Fruit fly (Drosophila melanogaster) whole organism, embryonic: ENCODE results near the gene yellow-e3.
A peak's percentile ranks its signal among the peaks of the same experiment; 100 is the strongest.

Experiments
- Bdp1 ChIP-seq: fragments of 200-800 bp; sonication (Bioruptor generic); optimal IDR thresholded peaks from 3 replicates; lab custom pipeline; 2016; ENCODE audit warnings: missing biosample characterization, missing genetic modification characterization
- CG11085 ChIP-seq: fragments of 200-800 bp; sonication (Bioruptor generic); IDR thresholded peaks from 2 replicates; pipeline ENCODE4 v1.3.6; 2022; ENCODE audit warnings: missing biosample characterization, missing genetic modification characterization
- CG11093 ChIP-seq: fragments of 200-800 bp; sonication (Bioruptor generic); IDR thresholded peaks from 3 replicates; pipeline ENCODE4 v1.3.6; 2022; ENCODE audit warnings: missing biosample characterization, missing genetic modification characterization
- CG11247 ChIP-seq: fragments of 200-800 bp; sonication (Bioruptor generic); IDR thresholded peaks from 2 replicates; pipeline ENCODE4 v1.3.6; 2022; ENCODE audit warnings: missing biosample characterization, missing genetic modification characterization
- CG13123 ChIP-seq: fragments of 200-800 bp; sonication (Bioruptor generic); optimal IDR thresholded peaks from 2 replicates; lab custom pipeline; 2016; ENCODE audit warnings: missing biosample characterization, missing genetic modification characterization
- CG14014 ChIP-seq: fragments of 200-800 bp; sonication (Bioruptor generic); IDR thresholded peaks from 2 replicates; pipeline ENCODE4 v1.3.6; 2022; ENCODE audit warnings: missing biosample characterization, missing genetic modification characterization
- CG14050 ChIP-seq: fragments of 200-800 bp; sonication (Bioruptor generic); IDR thresholded peaks from 3 replicates; pipeline ENCODE4 v1.3.6; 2022; ENCODE audit warnings: missing biosample characterization, missing genetic modification characterization
- CG16779 ChIP-seq: fragments of 200-800 bp; sonication (Bioruptor generic); IDR thresholded peaks from 2 replicates; pipeline ENCODE4 v1.3.6; 2022; ENCODE audit warnings: missing biosample characterization, missing genetic modification characterization
- CG18011 ChIP-seq: fragments of 200-800 bp; sonication (Bioruptor generic); optimal IDR thresholded peaks from 2 replicates; lab custom pipeline; 2017; ENCODE audit warnings: missing biosample characterization, missing genetic modification characterization, mild to moderate bottlenecking, moderate library complexity, missing genotype
- CG18476 ChIP-seq: fragments of 200-800 bp; sonication (Bioruptor generic); optimal IDR thresholded peaks from 2 replicates; lab custom pipeline; 2016; ENCODE audit warnings: missing biosample characterization, mild to moderate bottlenecking, missing genetic modification characterization
- CG2712 ChIP-seq: fragments of 200-800 bp; optimal IDR thresholded peaks from 3 replicates; lab custom pipeline; 2019; ENCODE audit warnings: missing biosample characterization, mild to moderate bottlenecking, missing genetic modification characterization, moderate library complexity
- CG3163 ChIP-seq: fragments of 200-800 bp; sonication (Bioruptor generic); optimal IDR thresholded peaks from 3 replicates; lab custom pipeline; 2016; ENCODE audit warnings: missing biosample characterization, missing genetic modification characterization
- CG43689 ChIP-seq: fragments of 200-800 bp; sonication (Bioruptor generic); IDR thresholded peaks from 2 replicates; pipeline ENCODE4 v1.3.6; 2022; ENCODE audit warnings: missing biosample characterization, missing genetic modification characterization
- CG7357 ChIP-seq: fragments of 200-800 bp; sonication (Bioruptor generic); IDR thresholded peaks from 3 replicates; pipeline ENCODE4 v1.3.6; 2022; ENCODE audit warnings: missing biosample characterization, missing genetic modification characterization
- CG7556 ChIP-seq: fragments of 200-800 bp; sonication (Bioruptor generic); optimal IDR thresholded peaks from 2 replicates; lab custom pipeline; 2017; ENCODE audit warnings: missing biosample characterization, mild to moderate bottlenecking, missing genetic modification characterization
- CG8089 ChIP-seq: fragments of 200-800 bp; sonication (Bioruptor generic); optimal IDR thresholded peaks from 3 replicates; lab custom pipeline; 2016; ENCODE audit warnings: missing biosample characterization, missing genetic modification characterization
- CG8281 ChIP-seq: fragments of 200-800 bp; sonication (Bioruptor generic); optimal IDR thresholded peaks from 2 replicates; lab custom pipeline; 2018; ENCODE audit warnings: missing biosample characterization, mild to moderate bottlenecking, missing genetic modification characterization, moderate library complexity
- CHES-1-like ChIP-seq: fragments of 200-800 bp; sonication (Bioruptor generic); optimal IDR thresholded peaks from 2 replicates; lab custom pipeline; 2016; ENCODE audit warnings: missing biosample characterization, missing genetic modification characterization
- Chrac-16 ChIP-seq: fragments of 200-800 bp; sonication (Bioruptor generic); optimal IDR thresholded peaks from 3 replicates; lab custom pipeline; 2016; ENCODE audit warnings: missing biosample characterization, missing genetic modification characterization
- Dip2 ChIP-seq: fragments of 200-800 bp; sonication (Bioruptor generic); IDR thresholded peaks from 2 replicates; pipeline ENCODE4 v1.3.6; 2022; ENCODE audit warnings: missing biosample characterization, missing genetic modification characterization
- Gsc ChIP-seq: fragments of 200-800 bp; sonication (Bioruptor generic); IDR thresholded peaks from 2 replicates; pipeline ENCODE4 v1.3.6; 2022; ENCODE audit warnings: missing biosample characterization, missing genetic modification characterization
- HLH54F ChIP-seq: fragments of 200-800 bp; sonication (Bioruptor generic); optimal IDR thresholded peaks from 3 replicates; lab custom pipeline; 2016; ENCODE audit warnings: missing biosample characterization, missing genetic modification characterization
- Hand ChIP-seq: fragments of 200-800 bp; sonication (Bioruptor generic); optimal IDR thresholded peaks from 2 replicates; lab custom pipeline; 2017; ENCODE audit warnings: mild to moderate bottlenecking, missing biosample characterization, missing genetic modification reagents, missing genetic modification characterization
- Hr51 ChIP-seq, 2 experiments: fragments of 200-800 bp; sonication (Bioruptor generic); optimal IDR thresholded peaks; 2 replicates in 1 of 2; 3 replicates in 1 of 2; lab custom pipeline; 2016 to 2018; ENCODE audit warnings: missing biosample characterization in 2 of 2, missing genetic modification characterization in 2 of 2, mild to moderate bottlenecking in 1 of 2, moderate library complexity in 1 of 2
- Hr78 ChIP-seq, 2 experiments: fragments of 200-800 bp in 1 of 2; fragments of >200 bp in 1 of 2; sonication (Bioruptor generic) in 1 of 2; optimal IDR thresholded peaks; 2 replicates each; lab custom pipeline; 2017 to 2019; ENCODE audit warnings: missing biosample characterization in 2 of 2, missing genetic modification characterization in 2 of 2, mild to moderate bottlenecking in 1 of 2, moderate library complexity in 1 of 2
- Mad ChIP-seq: fragments of 200-800 bp; sonication (Bioruptor generic); optimal IDR thresholded peaks from 2 replicates; lab custom pipeline; 2016; ENCODE audit warnings: missing biosample characterization, missing genetic modification characterization
- Max ChIP-seq: fragments of 200-800 bp; sonication (Bioruptor generic); optimal IDR thresholded peaks from 2 replicates; lab custom pipeline; 2016; ENCODE audit warnings: missing biosample characterization, mild to moderate bottlenecking, missing genetic modification characterization
- NC2α ChIP-seq: fragments of 200-800 bp; sonication (Bioruptor generic); optimal IDR thresholded peaks from 2 replicates; lab custom pipeline; 2016; ENCODE audit warnings: missing biosample characterization, missing genetic modification characterization
- NK7.1 ChIP-seq: fragments of 200-800 bp; sonication (Bioruptor generic); optimal IDR thresholded peaks from 3 replicates; lab custom pipeline; 2016; ENCODE audit warnings: missing biosample characterization, missing genetic modification characterization
- PHDP ChIP-seq: fragments of 200-800 bp; sonication (Bioruptor generic); optimal IDR thresholded peaks from 3 replicates; lab custom pipeline; 2018; ENCODE audit warnings: missing biosample characterization, mild to moderate bottlenecking, missing genetic modification characterization, moderate library complexity
- Sin3A ChIP-seq: fragments of >200 bp; optimal IDR thresholded peaks from 2 replicates; lab custom pipeline; 2018
- Sox100B ChIP-seq: fragments of 200-800 bp; sonication (Bioruptor generic); optimal IDR thresholded peaks from 3 replicates; lab custom pipeline; 2018; ENCODE audit warnings: missing biosample characterization, mild to moderate bottlenecking, missing genetic modification characterization
- Ssrp ChIP-seq: fragments of 200-800 bp; sonication (Bioruptor generic); optimal IDR thresholded peaks from 2 replicates; lab custom pipeline; 2018; ENCODE audit warnings: missing biosample characterization, mild to moderate bottlenecking, missing genetic modification characterization, moderate library complexity
- TFAM ChIP-seq: fragments of 200-800 bp; sonication (Bioruptor generic); optimal IDR thresholded peaks from 2 replicates; lab custom pipeline; 2017; ENCODE audit warnings: missing biosample characterization, missing genetic modification characterization, inconsistent platforms
- Tbp ChIP-seq: fragments of >200 bp; optimal IDR thresholded peaks from 2 replicates; lab custom pipeline; 2018; ENCODE audit warnings: missing biosample characterization, missing genetic modification characterization
- ase ChIP-seq: fragments of 200-800 bp; sonication (Bioruptor generic); IDR thresholded peaks from 3 replicates; pipeline ENCODE4 v1.3.6; 2022; ENCODE audit warnings: missing biosample characterization, missing genetic modification characterization
- bab2 ChIP-seq: fragments of 200-800 bp; sonication (Bioruptor generic); optimal IDR thresholded peaks from 2 replicates; lab custom pipeline; 2016; ENCODE audit warnings: missing biosample characterization, missing genetic modification characterization
- chm ChIP-seq: fragments of 200-800 bp; sonication (Bioruptor generic); IDR thresholded peaks from 2 replicates; pipeline ENCODE4 v1.3.6; 2022; ENCODE audit warnings: missing biosample characterization, missing genetic modification characterization
- crp ChIP-seq, 2 experiments: fragments of 200-800 bp; sonication (Bioruptor generic); optimal IDR thresholded peaks; 2 replicates in 1 of 2; 3 replicates in 1 of 2; lab custom pipeline; 2017; ENCODE audit warnings: missing biosample characterization in 2 of 2, missing genetic modification characterization in 2 of 2, mild to moderate bottlenecking in 1 of 2, moderate library complexity in 1 of 2
- dmrt11E ChIP-seq: fragments of 200-800 bp; sonication (Bioruptor generic); optimal IDR thresholded peaks from 3 replicates; lab custom pipeline; 2018; ENCODE audit warnings: missing biosample characterization, mild to moderate bottlenecking, missing genetic modification characterization, moderate library complexity
- eyg ChIP-seq: fragments of 200-800 bp; sonication (Bioruptor generic); optimal IDR thresholded peaks from 3 replicates; lab custom pipeline; 2016; ENCODE audit warnings: missing biosample characterization, missing genetic modification characterization
- gce ChIP-seq: fragments of 200-800 bp; sonication (Bioruptor generic); IDR thresholded peaks from 3 replicates; pipeline ENCODE4 v1.3.6; 2022; ENCODE audit warnings: missing biosample characterization, missing genetic modification characterization
- gsb ChIP-seq: fragments of 200-800 bp; sonication (Bioruptor generic); IDR thresholded peaks from 2 replicates; pipeline ENCODE4 v1.3.6; 2022; ENCODE audit warnings: missing biosample characterization, missing genetic modification characterization
- pan ChIP-seq, 4 experiments: fragments of >200 bp in 3 of 4; fragments of 200-800 bp in 1 of 4; sonication (Bioruptor generic) in 1 of 4; optimal IDR thresholded peaks in 3 of 4; IDR thresholded peaks in 1 of 4; 2 replicates each; pipeline versions ENCODE4 v1.3.6 to Lab custom; 2017 to 2022; ENCODE audit warnings: missing biosample characterization in 2 of 4, missing genetic modification characterization in 2 of 4, mixed read lengths in 1 of 4
- peb ChIP-seq: fragments of 200-800 bp; sonication (Bioruptor generic); IDR thresholded peaks from 2 replicates; pipeline ENCODE4 v1.3.6; 2022; ENCODE audit warnings: missing biosample characterization, missing genetic modification characterization
- pros ChIP-seq: fragments of 200-800 bp; sonication (Bioruptor generic); optimal IDR thresholded peaks from 3 replicates; lab custom pipeline; 2019; ENCODE audit warnings: missing biosample characterization, mild to moderate bottlenecking, missing genetic modification characterization, moderate library complexity
- ro ChIP-seq: fragments of 200-800 bp; sonication (Bioruptor generic); IDR thresholded peaks from 2 replicates; pipeline ENCODE4 v1.3.6; 2022; ENCODE audit warnings: missing biosample characterization, missing genetic modification characterization
- salm ChIP-seq: fragments of 200-800 bp; sonication (Bioruptor generic); optimal IDR thresholded peaks from 2 replicates; lab custom pipeline; 2018; ENCODE audit warnings: missing biosample characterization, mild to moderate bottlenecking, missing genetic modification characterization
- unc-4 ChIP-seq: fragments of 200-800 bp; sonication (Bioruptor generic); IDR thresholded peaks from 2 replicates; pipeline ENCODE4 v1.3.6; 2022; ENCODE audit warnings: missing biosample characterization, missing genetic modification characterization; ENCODE audit not compliant: partially characterized antibody
- unpg ChIP-seq: fragments of 200-800 bp; sonication (Bioruptor generic); optimal IDR thresholded peaks from 3 replicates; lab custom pipeline; 2018; ENCODE audit warnings: missing biosample characterization, mild to moderate bottlenecking, missing genetic modification characterization, moderate library complexity
- vvl ChIP-seq: fragments of 200-800 bp; sonication (Bioruptor generic); IDR thresholded peaks from 2 replicates; pipeline ENCODE4 v1.3.6; 2022; ENCODE audit warnings: missing biosample characterization, missing genetic modification characterization

Gene yellow-e3

dm6 chr3R:13453955-13454354 is 49.3 kb upstream of the yellow-e3 start (continued):
- TF ChIP-seq Gsc (GFP tag; lab: Robert Waterston, UW), result no peak
- no peak for TF ChIP-seq NK7.1 (GFP tag; lab: Kevin White, UChicago)
- no peak for TF ChIP-seq CG3163
- no peak for TF ChIP-seq ro (GFP tag; lab: Robert Waterston, UW)
- TF ChIP-seq CHES-1-like, result peak; percentile 36
- TF ChIP-seq bab2 (GFP tag; lab: Kevin White, UChicago), result peak; percentile 67
- 0 out of 2 replicates have a peak, but pooled peaks have one; percentile 32 for TF ChIP-seq peb
- TF ChIP-seq PHDP (tag; lab: Kevin White, UChicago), result peak; percentile 80
- peak; percentile 58 for TF ChIP-seq HLH54F
- peak; percentile 76 for TF ChIP-seq CG14014 (GFP tag; lab: Robert Waterston, UW)
- TF ChIP-seq CG8089, result no peak
- TF ChIP-seq CG18011 (GFP tag; lab: Kevin White, UChicago), result peak; percentile 21
- TF ChIP-seq CG11247 (GFP tag; lab: Robert Waterston, UW), result peak; percentile 67
- TF ChIP-seq gsb (GFP tag; lab: Robert Waterston, UW), result peak; percentile 80
- peak; percentile 56; the same call in 1 of the 2 replicates for TF ChIP-seq CG16779
- TF ChIP-seq unpg (GFP tag; lab: Kevin White, UChicago), result peak; percentile 82
- TF ChIP-seq Max, result peak; percentile 43
- TF ChIP-seq vvl, result peak; percentile 88
- peak; percentile 63 for TF ChIP-seq Chrac-16 (GFP tag; lab: Kevin White, UChicago)
- TF ChIP-seq Sox100B (GFP tag; lab: Kevin White, UChicago), result peak; percentile 64
- TF ChIP-seq CG14050, result peak; percentile 31; the same call in 1 of the 3 replicates
- no peak for TF ChIP-seq CG8281 (tag; lab: Kevin White, UChicago)
- TF ChIP-seq Bdp1 (GFP tag; lab: Kevin White, UChicago), result no peak
- no peak for TF ChIP-seq Mad (GFP tag; lab: Kevin White, UChicago)
- TF ChIP-seq Tbp, result no peak
- 0 out of 3 replicates have a peak, but pooled peaks have one; percentile 24 for TF ChIP-seq CG11093
- TF ChIP-seq salm (tag; lab: Kevin White, UChicago), result peak; percentile 43
- no peak for TF ChIP-seq TFAM (GFP tag; lab: Kevin White, UChicago)
- no peak for TF ChIP-seq unc-4 (GFP tag; lab: Robert Waterston, UW)
- TF ChIP-seq Dip2 (GFP tag; lab: Robert Waterston, UW), result no peak
- peak in 1 of 2 experiments; percentile 67 for TF ChIP-seq Hr51 (GFP tag; optimal IDR thresholded peaks at IDR 0.05; lab: Kevin White, UChicago)
- TF ChIP-seq CG7556 (GFP tag; lab: Kevin White, UChicago), result no peak
- peak in 1 of 2 experiments; percentile 50 for TF ChIP-seq Hr78 (GFP tag; optimal IDR thresholded peaks at IDR 0.05; lab: Kevin White, UChicago)
- TF ChIP-seq CG43689 (GFP tag; lab: Robert Waterston, UW), result no peak
- peak; percentile 58; the same call in 1 of the 2 replicates for TF ChIP-seq chm (GFP tag; lab: Robert Waterston, UW)
- TF ChIP-seq Hand (GFP tag; lab: Kevin White, UChicago), result no peak
- peak; percentile 67 for TF ChIP-seq Ssrp (tag; lab: Kevin White, UChicago)
- TF ChIP-seq ase (GFP tag; lab: Robert Waterston, UW), result peak; percentile 33; the same call in 2 of the 3 replicates
- peak; percentile 56 for TF ChIP-seq CG11085 (GFP tag; lab: Robert Waterston, UW)
- TF ChIP-seq crp (GFP tag; optimal IDR thresholded peaks at IDR 0.05; lab: Kevin White, UChicago), result no peak
- TF ChIP-seq CG13123 (GFP tag; lab: Kevin White, UChicago), result no peak
- TF ChIP-seq dmrt11E (tag; lab: Kevin White, UChicago), result no peak
- no peak for TF ChIP-seq NC2α (GFP tag; lab: Kevin White, UChicago)
- TF ChIP-seq CG18476 (GFP tag; lab: Kevin White, UChicago), result peak; percentile 60
- no peak for TF ChIP-seq gce (GFP tag; lab: Robert Waterston, UW)
- TF ChIP-seq CG2712 (tag; lab: Kevin White, UChicago), result peak; percentile 82
- no peak for TF ChIP-seq Sin3A
- peak; percentile 36 for TF ChIP-seq eyg (GFP tag; lab: Kevin White, UChicago)
- TF ChIP-seq pros (GFP tag; lab: Kevin White, UChicago), result no peak
- TF ChIP-seq pan (optimal IDR thresholded peaks at IDR 0.05; lab: Kevin White, UChicago), result no peak
- peak in 1 of 2 experiments; percentile 84 for TF ChIP-seq pan (GFP tag; optimal IDR thresholded peaks at IDR 0.05 in 1 of 2, IDR thresholded peaks at IDR 0.05 in 1 of 2)
- peak; percentile 58; the same call in 1 of the 3 replicates for TF ChIP-seq CG7357 (GFP tag; lab: Robert Waterston, UW)
